Worm (Caenorhabditis elegans): ENCODE measurements around the gene lmd-4.
"Not testable (repeated sequence)": the region's sequence is repeated elsewhere in the genome, so short reads cannot be mapped to it uniquely, and the experiment has no call there.

Gene lmd-4

DNA sequence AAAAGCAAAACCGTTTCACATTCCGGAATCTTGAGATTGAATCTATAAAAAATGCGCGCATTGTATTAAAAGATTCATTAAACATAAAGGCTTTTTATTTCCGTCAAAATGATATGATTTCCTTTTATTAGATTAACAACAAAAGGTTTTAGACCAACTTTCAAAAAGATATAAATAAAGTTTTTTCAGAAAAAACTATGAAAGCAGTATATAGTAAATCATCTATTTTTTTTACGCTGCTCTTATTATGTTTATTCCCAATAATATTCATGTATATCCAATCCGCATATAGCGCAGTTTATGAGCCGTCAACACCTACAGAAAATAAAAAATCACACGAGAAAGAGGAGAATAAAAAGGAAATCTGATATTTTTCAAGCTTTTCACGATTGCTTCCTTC lies 16.3 kb downstream of the lmd-4 start, which contains the start of gene F07G11.2:
F07G11.2 (plus strand) TSS at position 301 of the 400 bp plus-strand sequence.
- TF ChIP-seq hmg-1.2 (GFP tag; IDR thresholded peaks at IDR 0.05); nhr-80 (tag; optimal IDR thresholded peaks at IDR 0.05); ceh-40 (GFP tag; IDR thresholded peaks at IDR 0.05): not testable (repeated sequence)

DNA sequence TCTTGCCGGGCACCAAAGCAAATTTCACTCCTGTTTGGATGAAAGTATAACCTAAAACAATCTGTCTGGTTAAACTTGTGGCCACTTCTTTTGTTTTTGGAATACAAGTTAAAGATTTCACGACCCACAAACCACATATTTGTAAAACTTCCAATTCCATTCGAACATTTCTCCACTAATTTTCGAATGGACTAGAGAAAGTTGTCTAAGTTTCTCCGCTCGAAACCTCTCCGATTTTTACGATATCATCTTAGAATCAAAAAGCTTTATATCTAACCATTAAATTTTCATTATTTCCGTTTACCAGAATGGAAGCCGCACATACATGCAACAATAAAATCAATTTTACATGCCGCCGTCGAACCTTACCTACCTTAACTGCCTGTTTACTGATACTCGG lies 22.3 kb downstream of the lmd-4 start, which contains the start of gene F07G11.3:
F07G11.3 (plus strand) TSS at position 301 of the 400 bp plus-strand sequence.
- TF ChIP-seq Y53G8AR.9 (GFP tag; conservative IDR thresholded peaks at IDR 0.05) (no peak), attf-6 (GFP tag; IDR thresholded peaks at IDR 0.05) (no peak), hmg-1.2 (GFP tag; IDR thresholded peaks at IDR 0.05) (no peak), cebp-1 (GFP tag; IDR thresholded peaks at IDR 0.05) (no peak), cebp-1 (tag; optimal IDR thresholded peaks at IDR 0.05) (no peak), lsl-1 (GFP tag; optimal IDR thresholded peaks at IDR 0.05) (no peak), die-1 (tag; optimal IDR thresholded peaks at IDR 0.05) (no peak), F10E7.11 (tag; optimal IDR thresholded peaks at IDR 0.05) (no peak), let-607 (tag; optimal IDR thresholded peaks at IDR 0.05) (no peak), snpc-1.3 (tag; optimal IDR thresholded peaks at IDR 0.05; ENCODE audit: insufficient read depth) (no peak), somi-1 (GFP tag; optimal IDR thresholded peaks at IDR 0.05) (no peak), B0035.1 (tag; optimal IDR thresholded peaks at IDR 0.05) (no peak), B0336.3 (GFP tag; IDR thresholded peaks at IDR 0.05) (no peak), mel-28 (tag; optimal IDR thresholded peaks at IDR 0.05; ENCODE audit: borderline replicate concordance) (no peak), B0261.1 (tag; optimal IDR thresholded peaks at IDR 0.05) (no peak), xnd-1 (tag; optimal IDR thresholded peaks at IDR 0.05) (no peak), ceh-79 (tag; optimal IDR thresholded peaks at IDR 0.05) (no peak), T07F8.4 (tag; optimal IDR thresholded peaks at IDR 0.05) (no peak), tlf-1 (GFP tag; optimal IDR thresholded peaks at IDR 0.05) (no peak)

DNA sequence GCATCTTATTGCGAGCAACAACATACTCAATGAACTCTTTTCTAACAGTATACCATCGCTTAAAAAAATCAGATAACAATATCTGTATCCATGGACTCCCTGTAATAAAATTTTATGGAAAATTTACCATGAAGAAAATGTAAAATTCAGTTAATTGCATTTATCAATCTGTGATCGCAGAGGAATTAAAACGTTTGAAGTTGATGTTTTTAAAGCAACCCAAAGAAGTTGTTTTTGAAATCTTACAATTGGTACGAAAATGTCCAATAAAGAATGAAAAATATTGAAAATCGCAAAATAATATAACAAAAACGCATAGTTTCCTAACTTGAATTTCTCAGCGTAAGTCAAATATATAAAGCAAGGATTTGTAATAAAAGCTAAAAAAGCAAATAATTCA lies 23.5 kb downstream of the lmd-4 start, which contains the start of gene srj-32:
srj-32 (minus strand) TSS at position 101 of the 400 bp plus-strand sequence.
- no peak for TF ChIP-seq let-607 (tag; optimal IDR thresholded peaks at IDR 0.05)
- no peak for TF ChIP-seq cebp-1 (GFP tag; IDR thresholded peaks at IDR 0.05)
- no peak for TF ChIP-seq cebp-1 (tag; optimal IDR thresholded peaks at IDR 0.05)

DNA sequence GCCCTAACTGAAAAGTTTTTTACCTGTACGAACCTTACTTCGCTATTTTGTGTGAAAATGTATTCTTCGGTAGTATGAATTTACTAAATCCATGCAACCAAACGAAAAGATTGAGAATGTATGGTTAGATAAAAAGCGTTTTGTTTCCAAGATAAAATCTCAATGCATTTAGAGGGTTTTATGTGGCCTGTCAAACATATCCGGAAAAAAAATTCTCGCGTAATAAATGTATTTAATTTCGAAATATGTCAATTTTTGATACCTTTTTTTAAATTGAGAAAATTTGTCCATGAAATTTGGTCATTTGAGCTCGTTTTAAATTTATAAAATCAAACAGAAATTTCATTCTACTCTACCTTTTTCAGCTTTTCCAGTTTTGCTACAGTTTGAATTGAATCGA lies 25.5 kb downstream of the lmd-4 start, which contains the start of gene F07G11.4:
F07G11.4 (minus strand) TSS at position 101 of the 400 bp plus-strand sequence.
- TF ChIP-seq ztf-6 (GFP tag; IDR thresholded peaks at IDR 0.05) (no peak), rec-8 (tag; optimal IDR thresholded peaks at IDR 0.05) (no peak), attf-5 (GFP tag; optimal IDR thresholded peaks at IDR 0.05) (no peak), hsf-1 (GFP tag; IDR thresholded peaks at IDR 0.05) (no peak), Y95B8A.8 (GFP tag; IDR thresholded peaks at IDR 0.05) (no peak), lag-1 (GFP tag; IDR thresholded peaks at IDR 0.05) (no peak), lin-26 (GFP tag; IDR thresholded peaks at IDR 0.05) (no peak), B0261.1 (tag; optimal IDR thresholded peaks at IDR 0.05) (no peak), ceh-91 (GFP tag; IDR thresholded peaks at IDR 0.05) (no peak), F39B2.1 (GFP tag; IDR thresholded peaks at IDR 0.05) (no peak), attf-3 (GFP tag; conservative IDR thresholded peaks at IDR 0.05) (no peak), chd-7 (tag; optimal IDR thresholded peaks at IDR 0.05) (no peak), zfh-2 (GFP tag; conservative IDR thresholded peaks at IDR 0.05) (no peak), ceh-40 (GFP tag; IDR thresholded peaks at IDR 0.05) (no peak), mxl-1 (tag; optimal IDR thresholded peaks at IDR 0.05) (no peak), attf-6 (GFP tag; IDR thresholded peaks at IDR 0.05) (no peak)

All from whole organism, young adult.